Fruit fly (Drosophila melanogaster) whole organism, prepupa: Measurements from ENCODE around the gene skd.

Source experiments
- CG10631 ChIP-seq: fragments of 200-800 bp; sonication (Bioruptor generic); optimal IDR thresholded peaks from 2 replicates; lab custom pipeline; 2016; ENCODE audit warnings: missing biosample characterization, missing genetic modification characterization
- CG11902 ChIP-seq: fragments of 200-800 bp; sonication (Bioruptor generic); optimal IDR thresholded peaks from 3 replicates; lab custom pipeline; 2016; ENCODE audit warnings: missing biosample characterization, missing genetic modification characterization
- CG15336 ChIP-seq: fragments of 200-800 bp; sonication (Bioruptor generic); IDR thresholded peaks from 2 replicates; pipeline ENCODE4 v1.3.6; 2022; ENCODE audit warnings: missing biosample characterization, missing genetic modification characterization
- CG1621 ChIP-seq: fragments of 200-800 bp; sonication (Bioruptor generic); optimal IDR thresholded peaks from 3 replicates; lab custom pipeline; 2018; ENCODE audit warnings: missing biosample characterization, mild to moderate bottlenecking, missing genetic modification characterization
- CG16779 ChIP-seq: fragments of 200-800 bp; sonication (Bioruptor generic); optimal IDR thresholded peaks from 3 replicates; lab custom pipeline; 2017; ENCODE audit warnings: missing biosample characterization, mild to moderate bottlenecking, missing genetic modification characterization
- CG32006 ChIP-seq: fragments of 200-800 bp; sonication (Bioruptor generic); optimal IDR thresholded peaks from 3 replicates; lab custom pipeline; 2017; ENCODE audit warnings: missing biosample characterization, mild to moderate bottlenecking, missing genetic modification characterization
- CG34406 ChIP-seq: fragments of 200-800 bp; sonication (Bioruptor generic); optimal IDR thresholded peaks from 3 replicates; lab custom pipeline; 2016; ENCODE audit warnings: missing biosample characterization, missing genetic modification characterization
- CG6163 ChIP-seq: fragments of 200-800 bp; sonication (Bioruptor generic); IDR thresholded peaks from 3 replicates; pipeline ENCODE4 v1.3.6; 2022; ENCODE audit warnings: missing biosample characterization, missing genetic modification characterization
- CG6276 ChIP-seq: fragments of 200-800 bp; sonication (Bioruptor generic); optimal IDR thresholded peaks from 2 replicates; lab custom pipeline; 2017; ENCODE audit warnings: missing biosample characterization, mild to moderate bottlenecking, missing genetic modification characterization
- CG6792 ChIP-seq: fragments of 200-800 bp; sonication (Bioruptor generic); optimal IDR thresholded peaks from 3 replicates; lab custom pipeline; 2016; ENCODE audit warnings: missing biosample characterization, missing genetic modification characterization
- CG7368 ChIP-seq: fragments of 200-800 bp; sonication (Bioruptor generic); optimal IDR thresholded peaks from 3 replicates; lab custom pipeline; 2016; ENCODE audit warnings: missing biosample characterization, missing genetic modification characterization
- CG8119 ChIP-seq: fragments of 200-800 bp; sonication (Bioruptor generic); IDR thresholded peaks from 3 replicates; pipeline ENCODE4 v1.3.6; 2022; ENCODE audit warnings: missing biosample characterization, missing genetic modification characterization
- CG8319 ChIP-seq: fragments of 200-800 bp; sonication (Bioruptor generic); optimal IDR thresholded peaks from 3 replicates; lab custom pipeline; 2016; ENCODE audit warnings: missing biosample characterization, missing genetic modification characterization
- Eip75B ChIP-seq: fragments of 200-800 bp; sonication (Bioruptor generic); optimal IDR thresholded peaks from 3 replicates; lab custom pipeline; 2016; ENCODE audit warnings: missing biosample characterization, missing genetic modification characterization
- Hr39 ChIP-seq: fragments of 200-800 bp; sonication (Bioruptor generic); optimal IDR thresholded peaks from 2 replicates; lab custom pipeline; 2016; ENCODE audit warnings: missing biosample characterization, missing genetic modification characterization
- Hr4 ChIP-seq: fragments of 200-800 bp; sonication (Bioruptor generic); optimal IDR thresholded peaks from 3 replicates; lab custom pipeline; 2016; ENCODE audit warnings: missing biosample characterization, missing genetic modification characterization
- Lpt ChIP-seq: fragments of 200-800 bp; sonication (Bioruptor generic); optimal IDR thresholded peaks from 3 replicates; lab custom pipeline; 2016; ENCODE audit warnings: missing biosample characterization, missing genetic modification characterization
- Met ChIP-seq: fragments of 200-800 bp; sonication (Bioruptor generic); optimal IDR thresholded peaks from 3 replicates; lab custom pipeline; 2016; ENCODE audit warnings: missing biosample characterization, missing genetic modification characterization
- OdsH ChIP-seq: fragments of 200-800 bp; sonication (Bioruptor generic); optimal IDR thresholded peaks from 3 replicates; lab custom pipeline; 2016; ENCODE audit warnings: missing biosample characterization, missing genetic modification characterization
- Smox ChIP-seq: fragments of 200-800 bp; sonication (Bioruptor generic); optimal IDR thresholded peaks from 3 replicates; lab custom pipeline; 2016; ENCODE audit warnings: missing biosample characterization, missing genetic modification characterization
- Sox14 ChIP-seq: fragments of 200-800 bp; sonication (Bioruptor generic); optimal IDR thresholded peaks from 3 replicates; lab custom pipeline; 2016; ENCODE audit warnings: missing biosample characterization, missing genetic modification characterization
- Sox15 ChIP-seq: fragments of 200-800 bp; sonication (Bioruptor generic); optimal IDR thresholded peaks from 3 replicates; lab custom pipeline; 2016; ENCODE audit warnings: missing biosample characterization, missing genetic modification characterization
- acj6 ChIP-seq: fragments of 200-800 bp; sonication (Bioruptor generic); optimal IDR thresholded peaks from 3 replicates; lab custom pipeline; 2016; ENCODE audit warnings: missing biosample characterization, missing genetic modification characterization
- cyc ChIP-seq: fragments of 200-800 bp; sonication (Bioruptor generic); optimal IDR thresholded peaks from 3 replicates; lab custom pipeline; 2016; ENCODE audit warnings: missing biosample characterization, missing genetic modification characterization
- dsx ChIP-seq: fragments of 200-800 bp; optimal IDR thresholded peaks from 3 replicates; lab custom pipeline; 2019; ENCODE audit warnings: missing biosample characterization, mild to moderate bottlenecking, missing genetic modification characterization, moderate library complexity; ENCODE audit not compliant: poor library complexity, severe bottlenecking
- eg ChIP-seq: fragments of 200-800 bp; sonication (Bioruptor generic); IDR thresholded peaks from 3 replicates; pipeline ENCODE4 v1.3.6; 2022; ENCODE audit warnings: missing biosample characterization, missing genetic modification characterization
- esn ChIP-seq: fragments of 200-800 bp; sonication (Bioruptor generic); optimal IDR thresholded peaks from 2 replicates; lab custom pipeline; 2016; ENCODE audit warnings: missing biosample characterization, mild to moderate bottlenecking, missing genetic modification characterization, moderate library complexity
- fkh ChIP-seq: fragments of 200-800 bp; sonication (Bioruptor generic); optimal IDR thresholded peaks from 3 replicates; lab custom pipeline; 2017; ENCODE audit warnings: missing biosample characterization, mild to moderate bottlenecking, missing genetic modification characterization, moderate library complexity
- lz ChIP-seq: fragments of 200-800 bp; sonication (Bioruptor generic); optimal IDR thresholded peaks from 3 replicates; lab custom pipeline; 2016; ENCODE audit warnings: missing biosample characterization, missing genetic modification characterization
- pdm3 ChIP-seq: fragments of 200-800 bp; sonication (Bioruptor generic); optimal IDR thresholded peaks from 3 replicates; lab custom pipeline; 2016; ENCODE audit warnings: missing biosample characterization, missing genetic modification characterization
- salr ChIP-seq, 2 experiments: fragments of 200-800 bp; sonication (Bioruptor generic); optimal IDR thresholded peaks; 3 replicates each; lab custom pipeline; 2016 to 2018; ENCODE audit warnings: missing biosample characterization in 2 of 2, missing genetic modification characterization in 2 of 2, mild to moderate bottlenecking in 1 of 2
- svp ChIP-seq: fragments of 200-800 bp; sonication (Bioruptor generic); peaks from one replicate; lab custom pipeline; 2016; ENCODE audit warnings: missing biosample characterization, missing genetic modification characterization
- topi ChIP-seq: fragments of 200-800 bp; sonication (Bioruptor generic); optimal IDR thresholded peaks from 3 replicates; lab custom pipeline; 2016; ENCODE audit warnings: missing biosample characterization, missing genetic modification characterization
- vri ChIP-seq: fragments of 200-800 bp; sonication (Bioruptor generic); optimal IDR thresholded peaks from 3 replicates; lab custom pipeline; 2016; ENCODE audit warnings: missing biosample characterization, mild to moderate bottlenecking, missing genetic modification characterization

The skd gene

DNA sequence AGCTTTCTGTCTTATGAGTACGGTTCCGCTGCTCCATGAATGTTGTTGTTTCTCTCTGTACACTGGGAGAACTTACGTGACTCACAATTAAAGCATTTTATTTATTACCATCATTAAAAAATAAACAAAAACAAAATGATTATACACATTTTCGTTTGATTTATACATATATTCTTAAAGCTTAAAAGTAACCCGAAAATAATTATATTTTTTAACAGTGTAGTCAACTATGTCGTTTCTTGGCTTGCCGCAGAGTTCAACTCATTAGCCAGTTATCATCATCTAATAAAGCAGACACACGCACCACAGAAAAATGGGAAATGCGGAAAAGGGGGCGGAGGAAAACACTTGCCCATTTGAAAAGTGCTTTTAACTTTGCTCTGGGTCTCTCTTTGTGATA, 10.2 kb upstream of the skd start (continued):
- no peak for TF ChIP-seq CG16779 (tag; lab: Kevin White, UChicago)
- TF ChIP-seq fkh (GFP tag; lab: Kevin White, UChicago), result no peak
- peak; percentile 40 for TF ChIP-seq Eip75B (GFP tag; lab: Kevin White, UChicago)
- TF ChIP-seq CG1621 (tag; lab: Kevin White, UChicago), result no peak
- peak; percentile 50 for TF ChIP-seq acj6 (GFP tag; lab: Kevin White, UChicago)
- TF ChIP-seq Hr4 (GFP tag; lab: Kevin White, UChicago), result peak; percentile 73
- TF ChIP-seq cyc (GFP tag; lab: Kevin White, UChicago), result peak; percentile 29
- TF ChIP-seq CG6163 (GFP tag; lab: Robert Waterston, UW), result peak; percentile 65; the same call in 2 of the 3 replicates
- peak; percentile 39 for TF ChIP-seq CG10631 (GFP tag; lab: Kevin White, UChicago)
- peak; percentile 23 for TF ChIP-seq topi (GFP tag; lab: Kevin White, UChicago)
- no peak for TF ChIP-seq CG11902 (GFP tag; lab: Kevin White, UChicago)
- TF ChIP-seq Hr39 (GFP tag; lab: Kevin White, UChicago), result peak; percentile 48
- no peak for TF ChIP-seq Sox15
- peak; percentile 25 for TF ChIP-seq Lpt (GFP tag; lab: Kevin White, UChicago)
- TF ChIP-seq pdm3 (GFP tag; lab: Kevin White, UChicago), result peak; percentile 64
- peak; percentile 80 for TF ChIP-seq CG15336 (GFP tag; lab: Robert Waterston, UW)
- peak; percentile 55 for TF ChIP-seq dsx (GFP tag; lab: Kevin White, UChicago)
- peak; percentile 8 for TF ChIP-seq CG7368 (GFP tag; lab: Kevin White, UChicago)
- peak; percentile 67 for TF ChIP-seq OdsH (GFP tag; lab: Kevin White, UChicago)
- TF ChIP-seq salr (GFP tag; optimal IDR thresholded peaks at IDR 0.05; lab: Kevin White, UChicago), result peak in 1 of 2 experiments; percentile 37
- peak; percentile 72 for TF ChIP-seq CG8119 (GFP tag; lab: Robert Waterston, UW)
- TF ChIP-seq Sox14, result peak; percentile 54
- no peak for TF ChIP-seq CG8319
- TF ChIP-seq CG32006, result peak; percentile 73
- TF ChIP-seq, all 60 proteins: peak for 37

DNA sequence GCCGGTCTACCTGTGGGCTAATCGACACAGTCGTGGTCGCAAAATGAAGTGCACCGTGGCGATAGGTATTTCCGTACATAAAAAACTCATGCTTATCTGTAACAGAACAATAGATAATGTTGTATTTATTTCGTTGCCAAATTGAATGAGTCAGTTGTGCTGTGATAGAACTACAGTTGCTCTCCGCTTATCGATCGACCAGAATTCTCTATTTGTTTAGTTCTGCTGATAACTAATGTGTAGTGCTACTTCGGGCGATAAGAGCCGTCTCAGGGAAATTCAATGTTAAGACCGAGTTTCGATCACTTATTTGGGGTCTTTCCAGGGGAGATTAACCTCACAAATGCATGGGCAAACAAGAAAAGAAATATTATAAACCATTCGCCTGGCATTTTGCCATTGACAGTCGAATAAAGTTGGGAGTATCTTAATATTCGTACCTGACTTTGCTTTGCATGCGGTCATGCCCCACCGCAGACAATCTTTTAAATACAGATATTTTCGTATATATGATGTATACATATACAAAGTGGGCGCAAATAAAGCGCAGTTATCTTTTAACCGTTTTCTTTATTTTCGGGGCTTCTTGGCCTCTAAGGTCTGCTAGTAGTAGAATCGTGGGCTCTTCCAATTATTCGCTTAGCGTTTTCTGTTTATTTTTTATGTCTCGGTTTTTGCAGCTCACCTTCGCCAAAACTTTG, 9.2 kb upstream of the skd start:
- no peak for TF ChIP-seq CG8119 (GFP tag; lab: Robert Waterston, UW)
- TF ChIP-seq CG6163 (GFP tag; lab: Robert Waterston, UW), result 0 out of 3 replicates have a peak, but pooled peaks have one; percentile 14
- TF ChIP-seq Met, result peak; percentile 2
- TF ChIP-seq esn (GFP tag; lab: Kevin White, UChicago), result peak; percentile 5
- TF ChIP-seq lz (GFP tag; lab: Kevin White, UChicago), result no peak
- peak; percentile 84 for TF ChIP-seq fkh (GFP tag; lab: Kevin White, UChicago)
- TF ChIP-seq svp, result peak; percentile 65
- TF ChIP-seq, all 60 proteins: peak for 5

DNA sequence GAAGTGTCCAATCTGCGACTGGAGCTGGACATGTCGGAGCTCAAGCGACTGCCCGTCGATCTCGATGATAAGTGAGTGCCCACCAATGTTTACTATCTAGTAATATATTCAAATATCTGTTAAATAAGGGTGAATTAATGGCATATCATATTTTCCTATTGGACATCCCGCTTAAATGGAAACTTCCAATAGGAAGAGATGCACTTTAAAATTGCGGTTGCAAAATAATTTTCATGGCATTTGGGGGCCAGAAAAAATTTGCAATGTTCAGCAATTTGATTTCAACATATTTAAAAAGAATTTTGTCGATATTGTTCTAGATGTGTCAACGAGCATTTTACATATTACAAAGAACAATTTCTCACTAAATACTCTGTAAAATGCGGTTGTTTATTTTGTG, 8.0 kb upstream of the skd start:
- TF ChIP-seq Sox14, result no peak
- no peak for TF ChIP-seq vri (GFP tag; lab: Kevin White, UChicago)
- TF ChIP-seq eg (GFP tag; lab: Robert Waterston, UW), result no peak
- TF ChIP-seq esn (GFP tag; lab: Kevin White, UChicago), result no peak
- no peak for TF ChIP-seq CG6792
- TF ChIP-seq CG34406 (GFP tag; lab: Kevin White, UChicago), result no peak
- no peak for TF ChIP-seq CG32006
- no peak for TF ChIP-seq Smox
- no peak for TF ChIP-seq CG6276 (GFP tag; lab: Kevin White, UChicago)
- TF ChIP-seq, all 60 proteins: peak for 0
